Fruit fly (Drosophila melanogaster) Kc167 (cell line): ENCODE results near the gene nonA-l.

Experiments
- h ChIP-seq: fragments of >200 bp; optimal IDR thresholded peaks from 3 replicates; lab custom pipeline; 2018; ENCODE audit warnings: missing external identifiers
- insv ChIP-seq: fragments of >200 bp; optimal IDR thresholded peaks from 3 replicates; lab custom pipeline; 2018; ENCODE audit warnings: missing external identifiers
- psq ChIP-seq: fragments of >200 bp; optimal IDR thresholded peaks from 2 replicates; lab custom pipeline; 2017; ENCODE audit warnings: missing external identifiers

- TF ChIP-seq psq (lab: Kevin White, UChicago) (no peak), h (no peak), insv (lab: Kevin White, UChicago) (no peak)
Measured at dm6 chr3R:16632698-16633097, 7.3 kb upstream of the nonA-l start.
